Worm (Caenorhabditis elegans): Measurements from ENCODE around the gene F59B2.15.
"Not testable (repeated sequence)": the region's sequence is repeated elsewhere in the genome, so short reads cannot be mapped to it uniquely, and the experiment has no call there.

Gene F59B2.15

DNA sequence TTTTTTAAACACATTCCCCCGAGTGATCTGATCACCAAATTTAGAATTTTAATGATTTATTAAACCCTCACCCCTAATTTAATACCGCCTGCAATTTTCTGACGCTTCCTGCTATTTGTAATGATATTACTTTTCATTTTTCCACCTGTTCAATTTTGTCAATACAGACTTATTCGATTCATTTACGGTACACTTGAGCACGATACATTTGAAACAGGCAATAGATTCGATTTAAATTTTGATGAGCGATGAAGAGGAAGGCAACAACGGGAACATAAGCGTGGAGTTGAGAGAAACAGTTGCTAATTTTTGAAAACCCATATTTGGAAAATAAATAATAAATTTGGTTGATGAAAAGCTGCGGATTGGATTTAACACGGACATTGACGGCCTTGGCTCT, 2.2 kb upstream of the F59B2.15 start:
- TF ChIP-seq T22C8.4 (GFP tag; IDR thresholded peaks at IDR 0.05) (no peak), flt-1 (GFP tag; IDR thresholded peaks at IDR 0.05) (no peak), tab-1 (GFP tag; IDR thresholded peaks at IDR 0.05) (no peak), ref-1 (GFP tag; conservative IDR thresholded peaks at IDR 0.05) (no peak), ztf-23 (GFP tag; IDR thresholded peaks at IDR 0.05) (no peak), med-1 (GFP tag; optimal IDR thresholded peaks at IDR 0.05; ENCODE audit: insufficient read depth) (no peak), klf-2 (GFP tag; conservative IDR thresholded peaks at IDR 0.05) (no peak), ztf-29 (GFP tag; IDR thresholded peaks at IDR 0.05) (no peak), cog-1 (tag; optimal IDR thresholded peaks at IDR 0.05) (no peak)

- TF ChIP-seq ztf-29 (GFP tag; IDR thresholded peaks at IDR 0.05) (no peak), T22C8.4 (GFP tag; IDR thresholded peaks at IDR 0.05) (no peak), med-1 (GFP tag; optimal IDR thresholded peaks at IDR 0.05; ENCODE audit: insufficient read depth) (no peak), flt-1 (GFP tag; IDR thresholded peaks at IDR 0.05) (no peak), tab-1 (GFP tag; IDR thresholded peaks at IDR 0.05) (no peak), ztf-23 (GFP tag; IDR thresholded peaks at IDR 0.05) (no peak), cog-1 (tag; optimal IDR thresholded peaks at IDR 0.05) (no peak), klf-2 (GFP tag; conservative IDR thresholded peaks at IDR 0.05) (no peak), ref-1 (GFP tag; conservative IDR thresholded peaks at IDR 0.05) (no peak)
These were observed 546 bp downstream of the F59B2.15 start, which contains the start of gene rpn-6.2 for ce11 chrIII:9001899-9002298. TSS of gene rpn-6.2 (minus strand) at chrIII:9001999.

DNA sequence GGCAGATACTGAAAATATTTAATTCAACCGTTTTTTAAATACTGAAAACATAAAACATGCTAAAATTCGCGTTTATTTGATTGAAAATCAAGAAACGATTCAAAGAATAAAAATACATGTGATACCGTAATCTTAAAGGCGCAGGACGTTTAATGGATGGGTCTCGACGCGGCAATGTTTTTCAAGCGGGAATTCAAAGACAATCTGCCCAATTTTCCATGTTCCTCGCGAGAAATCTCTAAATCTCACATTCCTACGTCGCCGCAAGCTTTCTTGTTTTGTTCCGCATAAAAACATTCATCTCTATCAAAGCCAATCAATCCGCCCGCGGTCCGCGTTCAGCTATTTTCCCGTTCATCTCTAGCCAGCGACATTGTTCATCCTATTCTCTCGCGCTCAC, 954 bp downstream of the F59B2.15 start:
- TF ChIP-seq klf-2 (GFP tag; conservative IDR thresholded peaks at IDR 0.05) (no peak), ztf-23 (GFP tag; IDR thresholded peaks at IDR 0.05) (0 out of 2 replicates have a peak, but pooled peaks have one; percentile 6)

DNA sequence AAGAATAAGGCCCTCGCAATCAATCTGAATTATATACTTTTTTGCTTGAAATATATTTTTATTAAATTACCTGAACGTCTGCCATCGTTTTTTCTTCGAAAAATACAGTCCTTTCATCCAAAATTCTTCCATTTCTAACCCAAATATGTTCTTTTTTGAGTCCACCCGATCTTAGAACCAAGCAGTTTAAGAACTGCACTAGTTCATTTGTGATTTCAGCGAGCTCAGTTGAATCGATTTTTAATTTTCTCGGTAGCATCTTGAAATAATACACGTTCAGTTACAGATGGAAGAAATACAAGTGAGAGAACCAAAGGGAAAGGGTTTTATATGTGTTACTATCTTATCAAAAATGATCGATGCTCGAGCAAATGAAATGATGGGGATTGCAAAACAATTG, 2.9 kb downstream of the F59B2.15 start, which contains the start of gene F59B2.3:
TSS of gene F59B2.3 (minus strand) at position 259 of the 400 bp plus-strand sequence.
- no peak for TF ChIP-seq med-1 (GFP tag; optimal IDR thresholded peaks at IDR 0.05; ENCODE audit: insufficient read depth)
- TF ChIP-seq klf-2 (GFP tag; conservative IDR thresholded peaks at IDR 0.05): no peak

DNA sequence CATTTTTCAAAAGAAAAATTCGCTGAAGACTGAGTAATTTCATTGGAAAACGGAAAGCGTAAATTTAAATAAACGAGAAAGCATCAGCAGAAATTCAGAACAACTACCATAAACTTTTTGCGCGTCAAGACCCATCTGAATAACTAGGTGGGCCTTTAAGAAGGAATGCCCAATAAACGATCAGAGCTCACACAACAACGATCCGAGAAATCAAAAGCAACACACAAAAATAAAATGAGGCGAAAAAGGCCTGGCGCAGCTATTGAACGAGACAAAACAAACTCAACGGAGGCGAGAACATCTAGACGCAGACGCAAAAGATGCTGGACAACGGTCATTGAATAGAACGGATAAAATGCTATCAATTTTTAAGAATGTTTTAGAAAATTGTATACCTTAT, 3.6 kb downstream of the F59B2.15 start:
- TF ChIP-seq flt-1 (GFP tag; IDR thresholded peaks at IDR 0.05) (no peak), med-1 (GFP tag; optimal IDR thresholded peaks at IDR 0.05; ENCODE audit: insufficient read depth) (no peak), tab-1 (GFP tag; IDR thresholded peaks at IDR 0.05) (no peak)

DNA sequence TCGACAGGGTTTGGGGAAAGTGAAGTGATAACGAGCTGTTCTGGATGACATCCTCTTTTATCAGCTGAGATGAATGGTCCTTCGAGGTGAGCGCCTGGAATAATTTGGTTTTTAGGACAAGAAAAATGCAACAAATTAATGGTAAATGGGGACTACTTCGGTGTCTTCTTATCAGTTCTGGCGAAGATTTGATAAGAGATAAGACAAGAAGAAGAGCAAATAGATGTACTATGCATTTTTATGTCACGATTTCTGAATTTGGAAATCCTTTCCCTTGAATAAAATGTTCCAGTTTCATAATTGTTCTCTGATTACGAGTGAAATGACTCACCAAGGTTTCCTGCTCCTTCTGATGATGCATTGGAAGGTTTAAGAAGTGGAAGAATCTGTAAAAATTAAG, 4.6 kb downstream of the F59B2.15 start:
- TF ChIP-seq flt-1 (GFP tag; IDR thresholded peaks at IDR 0.05) (no peak), T22C8.4 (GFP tag; IDR thresholded peaks at IDR 0.05) (no peak), ztf-23 (GFP tag; IDR thresholded peaks at IDR 0.05) (no peak), tab-1 (GFP tag; IDR thresholded peaks at IDR 0.05) (no peak), ref-1 (GFP tag; conservative IDR thresholded peaks at IDR 0.05) (no peak), cog-1 (tag; optimal IDR thresholded peaks at IDR 0.05) (no peak), klf-2 (GFP tag; conservative IDR thresholded peaks at IDR 0.05) (no peak), med-1 (GFP tag; optimal IDR thresholded peaks at IDR 0.05; ENCODE audit: insufficient read depth) (no peak), ztf-29 (GFP tag; IDR thresholded peaks at IDR 0.05) (no peak)

ce11 chrIII:8996686-8997085, 5.8 kb downstream of the F59B2.15 start, which contains the start of gene skat-1:
TSS of gene skat-1 (minus strand) at chrIII:8996786.
- TF ChIP-seq ztf-29 (GFP tag; IDR thresholded peaks at IDR 0.05) (no peak), flt-1 (GFP tag; IDR thresholded peaks at IDR 0.05) (no peak), ztf-23 (GFP tag; IDR thresholded peaks at IDR 0.05) (no peak)

DNA sequence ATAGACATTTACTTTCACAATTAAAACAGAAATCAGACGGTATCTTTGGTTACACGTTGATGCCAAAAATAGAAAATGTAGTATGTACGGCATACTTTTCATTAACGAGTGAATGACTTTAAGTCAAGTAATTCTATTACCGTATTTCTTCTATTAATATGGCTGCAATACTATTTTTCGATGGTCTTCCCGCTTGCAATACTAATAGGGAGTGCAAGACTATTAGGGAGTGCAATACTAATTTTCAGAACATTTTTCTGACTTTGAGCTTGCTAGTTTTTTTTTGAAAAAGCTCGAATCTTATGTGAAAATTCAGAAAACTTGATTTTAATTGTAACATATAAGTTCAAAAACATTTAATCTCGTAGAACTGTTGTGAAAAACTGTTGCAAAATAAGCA, 12.7 kb downstream of the F59B2.15 start, which contains the start of gene R08D7.7:
TSS of gene R08D7.7 (plus strand) at position 301 of the 400 bp plus-strand sequence.
- not testable (repeated sequence) for TF ChIP-seq tab-1 (GFP tag; IDR thresholded peaks at IDR 0.05); med-1 (GFP tag; optimal IDR thresholded peaks at IDR 0.05; ENCODE audit: insufficient read depth); flt-1 (GFP tag; IDR thresholded peaks at IDR 0.05)

DNA sequence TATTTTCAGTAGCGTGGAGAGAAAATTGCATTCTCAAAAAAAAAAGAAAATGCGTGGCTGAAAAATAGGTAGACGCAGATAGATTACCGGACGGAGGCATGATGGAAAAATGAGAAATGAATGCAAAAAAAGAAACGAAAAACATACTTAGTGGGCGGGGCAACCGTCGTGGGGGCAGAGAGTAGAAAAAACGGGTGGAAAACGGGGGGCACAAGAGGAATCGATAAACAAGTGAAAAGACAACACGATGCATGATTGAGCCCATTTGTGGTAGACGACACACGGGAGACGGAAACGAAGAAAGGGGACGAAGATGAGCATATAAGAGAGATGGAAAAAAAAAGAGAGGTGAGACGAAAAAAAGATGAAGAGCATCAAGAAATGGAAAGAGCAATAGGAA, 13.9 kb downstream of the F59B2.15 start:
- TF ChIP-seq cog-1 (tag; optimal IDR thresholded peaks at IDR 0.05) (no peak), med-1 (GFP tag; optimal IDR thresholded peaks at IDR 0.05; ENCODE audit: insufficient read depth) (no peak), flt-1 (GFP tag; IDR thresholded peaks at IDR 0.05) (0 out of 2 replicates have a peak, but pooled peaks have one; percentile 34)

- TF ChIP-seq med-1 (GFP tag; optimal IDR thresholded peaks at IDR 0.05; ENCODE audit: insufficient read depth) (no peak), ztf-23 (GFP tag; IDR thresholded peaks at IDR 0.05) (no peak), ztf-29 (GFP tag; IDR thresholded peaks at IDR 0.05) (no peak), ref-1 (GFP tag; conservative IDR thresholded peaks at IDR 0.05) (no peak), flt-1 (GFP tag; IDR thresholded peaks at IDR 0.05) (no peak), cog-1 (tag; optimal IDR thresholded peaks at IDR 0.05) (no peak), tab-1 (GFP tag; IDR thresholded peaks at IDR 0.05) (no peak), T22C8.4 (GFP tag; IDR thresholded peaks at IDR 0.05) (no peak), klf-2 (GFP tag; conservative IDR thresholded peaks at IDR 0.05) (no peak)
These were observed 14.4 kb downstream of the F59B2.15 start for ce11 chrIII:8988061-8988460.

DNA sequence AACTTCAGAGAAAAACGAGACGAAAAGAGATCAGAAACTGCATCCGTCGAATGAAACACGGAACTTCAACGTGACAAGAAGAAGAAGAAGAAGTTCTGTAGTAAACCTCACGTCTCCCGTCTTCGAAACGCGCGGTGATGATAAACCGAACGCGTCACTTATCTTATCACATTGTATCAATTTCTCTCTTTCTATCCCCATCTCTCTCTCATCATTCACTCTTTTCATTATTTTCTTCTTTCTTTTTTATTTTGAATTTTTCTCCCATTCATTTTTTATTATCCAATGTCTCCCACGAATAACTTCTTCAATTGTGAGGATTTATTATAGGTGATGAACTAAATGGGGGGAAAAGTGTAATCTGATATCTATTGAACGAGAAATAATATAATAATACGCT, 15.6 kb downstream of the F59B2.15 start:
- no peak for TF ChIP-seq klf-2 (GFP tag; conservative IDR thresholded peaks at IDR 0.05)
- TF ChIP-seq tab-1 (GFP tag; IDR thresholded peaks at IDR 0.05): no peak
- no peak for TF ChIP-seq ref-1 (GFP tag; conservative IDR thresholded peaks at IDR 0.05)
- TF ChIP-seq T22C8.4 (GFP tag; IDR thresholded peaks at IDR 0.05): no peak
- TF ChIP-seq ztf-23 (GFP tag; IDR thresholded peaks at IDR 0.05): no peak
- no peak for TF ChIP-seq cog-1 (tag; optimal IDR thresholded peaks at IDR 0.05)
- TF ChIP-seq med-1 (GFP tag; optimal IDR thresholded peaks at IDR 0.05; ENCODE audit: insufficient read depth): no peak
- TF ChIP-seq ztf-29 (GFP tag; IDR thresholded peaks at IDR 0.05): no peak
- no peak for TF ChIP-seq flt-1 (GFP tag; IDR thresholded peaks at IDR 0.05)
